Fruit fly (Drosophila melanogaster) Kc167 (cell line): Measurements from ENCODE around the gene Hk.

ENCODE experiments used
- h ChIP-seq: fragments of >200 bp; optimal IDR thresholded peaks from 3 replicates; lab custom pipeline; 2018; ENCODE audit warnings: missing external identifiers
- insv ChIP-seq: fragments of >200 bp; optimal IDR thresholded peaks from 3 replicates; lab custom pipeline; 2018; ENCODE audit warnings: missing external identifiers

DNA sequence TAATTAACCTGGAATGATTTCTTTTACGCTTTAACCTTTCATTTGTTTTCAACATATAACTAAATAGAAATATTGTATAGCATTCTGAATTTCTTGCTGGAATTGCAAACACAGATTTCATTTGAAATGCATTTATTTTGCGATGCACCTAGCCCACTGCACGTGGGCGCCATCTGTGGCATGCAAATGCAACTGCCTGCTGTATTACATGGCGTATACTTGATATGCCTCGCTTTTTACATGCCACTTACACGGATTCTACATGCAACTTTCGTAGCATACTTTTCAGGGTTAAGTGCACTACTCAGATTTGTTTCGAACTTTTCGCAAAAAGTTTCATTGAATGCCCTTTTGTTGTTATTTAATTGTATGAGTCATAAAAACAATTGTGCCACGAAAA, 10.5 kb downstream of the Hk start:
- TF ChIP-seq h (lab: Kevin White, UChicago) (no peak), insv (lab: Kevin White, UChicago) (no peak)
